Fruit fly (Drosophila melanogaster) Kc167 (cell line): Measurements from ENCODE around the gene Dic2.

ENCODE experiments used
- Myc ChIP-seq: fragments of >200 bp; optimal IDR thresholded peaks from 2 replicates; lab custom pipeline; 2017; ENCODE audit warnings: missing external identifiers
- Sin3A ChIP-seq: fragments of >200 bp; optimal IDR thresholded peaks from 2 replicates; lab custom pipeline; 2018; ENCODE audit warnings: missing external identifiers
- h ChIP-seq: fragments of >200 bp; optimal IDR thresholded peaks from 3 replicates; lab custom pipeline; 2018; ENCODE audit warnings: missing external identifiers
- insv ChIP-seq: fragments of >200 bp; optimal IDR thresholded peaks from 3 replicates; lab custom pipeline; 2018; ENCODE audit warnings: missing external identifiers
- psq ChIP-seq: fragments of >200 bp; optimal IDR thresholded peaks from 2 replicates; lab custom pipeline; 2017; ENCODE audit warnings: missing external identifiers
- ttk ChIP-seq: sonication (Bioruptor generic); optimal IDR thresholded peaks from 2 replicates; lab custom pipeline; 2017; ENCODE audit warnings: missing external identifiers

The Dic2 gene

DNA sequence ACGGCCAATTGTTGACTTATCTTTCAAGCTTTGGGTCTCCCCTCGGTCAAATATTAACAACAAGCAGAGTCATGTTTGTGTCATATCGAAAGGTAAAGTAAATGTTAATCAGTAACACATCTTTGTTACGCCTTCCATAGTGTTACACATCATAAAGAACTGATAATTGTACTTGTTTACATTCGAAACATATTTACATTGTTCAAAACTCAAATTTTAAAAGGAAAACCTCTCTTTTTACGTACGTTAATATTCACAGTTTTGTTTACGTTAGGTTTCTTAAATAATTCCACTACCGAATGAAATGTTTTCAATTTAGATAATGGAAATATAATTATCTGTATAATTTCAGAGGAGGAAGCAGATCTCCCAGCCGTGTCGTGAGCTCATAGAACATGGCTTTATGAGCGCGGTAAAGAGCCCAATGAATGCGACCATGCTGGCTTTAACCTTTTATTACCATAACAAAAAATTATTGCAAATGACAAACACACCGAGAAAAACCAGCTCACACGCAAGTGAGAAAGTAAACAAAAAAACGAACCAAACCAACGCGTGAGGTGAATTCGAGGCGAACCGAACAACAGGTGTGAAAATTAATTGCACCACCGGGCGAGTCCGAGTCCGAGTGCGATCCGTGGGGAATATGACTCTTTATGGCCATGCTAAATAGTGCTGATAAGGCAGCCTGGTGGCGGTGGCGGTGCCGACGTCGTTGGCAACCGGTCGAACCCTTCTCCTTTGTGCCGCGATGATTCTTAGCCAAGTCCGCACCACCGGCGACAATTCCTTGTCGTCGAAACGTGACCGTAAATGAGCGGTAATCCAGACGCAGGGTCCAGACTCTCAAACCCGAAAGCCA, 41.3 kb upstream of the Dic2 start:
- TF ChIP-seq h (no peak), insv (no peak), Myc (no peak), psq (lab: Kevin White, UChicago) (no peak), Sin3A (no peak), ttk (lab: Kevin White, UChicago) (no peak)

DNA sequence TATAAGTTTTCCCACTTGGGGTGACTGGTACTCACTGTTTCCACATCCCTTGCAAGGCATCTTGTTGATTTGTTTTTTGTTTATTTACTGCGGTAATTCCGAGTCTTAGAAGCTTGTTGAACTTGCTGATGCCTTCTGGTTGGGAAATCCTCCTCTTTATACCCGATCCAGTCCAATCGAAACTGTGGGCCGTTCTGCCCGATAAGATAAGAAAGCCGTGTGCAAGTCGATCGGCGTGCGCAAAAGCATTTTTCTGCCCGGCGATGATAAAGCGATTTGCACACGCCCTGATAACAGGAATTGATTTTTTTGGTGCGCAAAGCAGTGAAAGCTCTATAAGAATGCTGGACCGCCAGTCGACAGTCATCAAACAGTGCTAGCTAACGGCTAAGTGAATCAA, 33.3 kb upstream of the Dic2 start, which contains the start of the genes MtnE and MtnD:
MtnE (minus strand) TSS at position 130 of the 400 bp plus-strand sequence.
MtnD (plus strand) TSS at position 388 of the 400 bp plus-strand sequence.
- TF ChIP-seq ttk (lab: Kevin White, UChicago) (no peak), h (no peak), psq (lab: Kevin White, UChicago) (no peak)

DNA sequence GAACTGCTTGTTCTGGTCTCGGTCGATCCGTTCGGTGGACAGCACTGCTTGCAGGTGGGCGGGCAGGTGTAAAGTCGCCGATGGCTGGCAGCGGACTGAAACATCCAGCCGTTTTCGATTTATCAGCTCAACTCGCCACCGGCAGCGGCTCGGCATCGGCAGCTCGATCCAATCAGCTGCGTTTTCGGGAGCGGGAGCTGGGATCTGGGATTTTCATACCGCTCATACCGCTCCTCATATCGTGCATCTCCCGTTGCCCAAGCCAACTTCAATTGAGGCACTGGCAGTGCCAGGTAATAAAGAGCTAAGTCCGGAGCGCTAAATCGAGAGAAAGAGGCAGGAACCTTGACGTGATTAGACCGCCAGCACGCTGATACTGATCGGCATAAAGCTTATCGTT, 11.1 kb upstream of the Dic2 start, which contains the start of gene MFS9:
MFS9 (minus strand) TSS at position 101 of the 400 bp plus-strand sequence.
- no peak for TF ChIP-seq Sin3A
- no peak for TF ChIP-seq insv
- TF ChIP-seq psq (lab: Kevin White, UChicago), result no peak
- TF ChIP-seq Myc, result no peak
- TF ChIP-seq ttk (lab: Kevin White, UChicago), result no peak
- TF ChIP-seq h, result no peak

DNA sequence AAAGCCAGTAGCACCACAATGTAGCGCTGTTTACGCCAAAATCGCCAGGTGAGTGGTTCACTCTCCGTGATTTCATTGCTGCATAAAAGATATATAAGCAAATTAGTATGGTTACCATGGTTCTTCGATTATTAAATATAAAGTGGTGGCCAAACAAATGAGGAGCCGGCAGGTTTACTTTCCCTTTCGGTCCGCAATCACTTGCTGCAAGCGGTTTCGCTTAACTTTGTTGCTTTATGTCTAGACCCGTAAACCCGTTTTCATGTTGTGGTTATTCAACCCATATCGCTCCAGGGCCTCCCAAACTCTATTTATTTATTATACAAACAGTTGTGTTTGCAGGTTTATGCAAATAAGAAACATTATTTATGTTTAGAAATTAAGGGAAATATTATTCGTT, 8.2 kb upstream of the Dic2 start:
- TF ChIP-seq insv (no peak), Myc (no peak), psq (lab: Kevin White, UChicago) (no peak), h (no peak), Sin3A (no peak), ttk (lab: Kevin White, UChicago) (no peak)

DNA sequence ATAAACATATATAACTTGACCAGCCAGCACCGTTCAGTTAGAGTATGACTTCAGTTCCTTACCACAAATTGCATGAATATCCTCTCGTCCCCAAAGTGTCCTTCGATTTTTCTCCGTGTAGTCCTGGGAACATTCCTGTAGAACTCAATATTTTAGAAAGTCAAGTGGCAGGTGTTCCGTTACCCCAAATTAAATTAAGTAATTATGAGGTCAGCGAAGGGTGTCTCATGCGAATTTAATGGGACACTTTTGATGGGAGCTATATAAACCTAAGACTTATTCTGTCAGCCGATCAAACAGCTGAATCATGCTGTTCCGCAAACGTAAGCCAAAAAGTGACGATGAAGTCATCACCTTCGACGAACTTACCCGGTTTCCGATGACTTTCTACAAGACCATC, 3.3 kb upstream of the Dic2 start, which contains the start of gene Or92a:
Or92a (plus strand) TSS at position 301 of the 400 bp plus-strand sequence.
- no peak for TF ChIP-seq Myc
- no peak for TF ChIP-seq Sin3A
- TF ChIP-seq h, result no peak
- no peak for TF ChIP-seq ttk (lab: Kevin White, UChicago)
- no peak for TF ChIP-seq psq (lab: Kevin White, UChicago)

DNA sequence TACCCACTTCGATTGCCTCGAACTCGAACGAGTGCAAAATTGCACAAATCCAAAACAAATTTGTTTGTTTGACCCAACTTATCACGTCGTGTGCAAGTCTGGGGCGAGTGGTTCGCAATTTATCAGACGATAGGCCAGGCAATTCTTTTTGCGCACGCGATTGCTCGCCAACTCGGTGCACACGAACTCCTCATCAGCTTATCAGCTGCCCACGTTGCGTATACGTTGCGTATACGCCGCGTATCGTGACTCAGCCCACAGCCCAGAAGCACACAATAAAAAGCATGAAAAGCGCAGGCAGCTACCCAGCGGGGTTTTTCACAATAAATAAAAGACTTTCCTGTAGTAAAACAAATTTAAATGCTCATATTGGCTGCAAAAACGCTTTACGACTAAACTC, 2.4 kb upstream of the Dic2 start, which contains the start of gene MtnB:
MtnB (minus strand) TSS at position 101 of the 400 bp plus-strand sequence.
- no peak for TF ChIP-seq psq (lab: Kevin White, UChicago)
- no peak for TF ChIP-seq ttk (lab: Kevin White, UChicago)
- TF ChIP-seq Sin3A, result no peak
- TF ChIP-seq Myc, result no peak
- no peak for TF ChIP-seq insv
- no peak for TF ChIP-seq h

DNA sequence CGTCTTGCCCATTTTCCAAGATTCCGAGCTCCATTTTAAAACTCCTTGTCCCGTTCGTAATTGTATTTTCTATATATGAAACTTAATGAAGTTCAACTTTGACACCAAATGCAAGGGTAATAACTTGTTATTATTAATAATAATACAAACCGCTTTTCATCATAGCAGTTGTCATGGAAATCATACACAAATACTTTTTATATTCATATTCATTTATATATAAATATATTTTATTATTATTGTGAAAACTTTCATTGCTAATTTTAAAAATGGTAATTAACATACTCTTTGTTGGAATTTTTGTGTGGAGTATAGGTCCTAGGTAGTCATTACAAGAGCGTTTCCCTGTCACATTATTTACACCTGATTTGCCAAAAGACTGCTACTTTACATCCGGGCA, 683 bp upstream of the Dic2 start, which contains the start of gene CG46441:
CG46441 (minus strand) TSS at position 101 of the 400 bp plus-strand sequence.
- TF ChIP-seq Myc (no peak), psq (lab: Kevin White, UChicago) (no peak), Sin3A (no peak), insv (no peak), ttk (lab: Kevin White, UChicago) (no peak), h (no peak)

DNA sequence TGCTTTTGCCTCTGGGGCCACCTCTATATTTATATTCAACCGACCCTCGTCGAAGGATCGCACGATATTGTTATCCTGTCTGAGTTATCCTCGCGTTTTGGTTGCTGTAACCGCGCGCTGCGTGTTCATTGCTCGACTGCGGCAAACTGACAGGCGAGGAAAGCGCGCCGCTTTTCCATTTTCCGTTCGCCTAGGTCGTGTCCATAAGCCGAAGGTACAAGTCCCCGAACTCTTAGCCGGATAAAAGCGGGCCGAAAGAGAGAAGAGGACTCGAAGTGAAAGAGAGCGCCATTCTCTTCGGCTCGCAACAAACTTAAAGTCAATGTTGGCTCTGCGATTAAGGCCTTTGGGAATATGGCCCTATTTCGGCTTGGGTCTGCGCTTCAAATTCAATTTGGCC, 16.8 kb downstream of the Dic2 start, which contains the start of gene Gfrl:
Gfrl (minus strand) TSS at position 148 of the 400 bp plus-strand sequence.
- no peak for TF ChIP-seq insv
- no peak for TF ChIP-seq h
- no peak for TF ChIP-seq Myc
- no peak for TF ChIP-seq psq (lab: Kevin White, UChicago)
- TF ChIP-seq Sin3A, result no peak
- TF ChIP-seq ttk (lab: Kevin White, UChicago), result no peak

DNA sequence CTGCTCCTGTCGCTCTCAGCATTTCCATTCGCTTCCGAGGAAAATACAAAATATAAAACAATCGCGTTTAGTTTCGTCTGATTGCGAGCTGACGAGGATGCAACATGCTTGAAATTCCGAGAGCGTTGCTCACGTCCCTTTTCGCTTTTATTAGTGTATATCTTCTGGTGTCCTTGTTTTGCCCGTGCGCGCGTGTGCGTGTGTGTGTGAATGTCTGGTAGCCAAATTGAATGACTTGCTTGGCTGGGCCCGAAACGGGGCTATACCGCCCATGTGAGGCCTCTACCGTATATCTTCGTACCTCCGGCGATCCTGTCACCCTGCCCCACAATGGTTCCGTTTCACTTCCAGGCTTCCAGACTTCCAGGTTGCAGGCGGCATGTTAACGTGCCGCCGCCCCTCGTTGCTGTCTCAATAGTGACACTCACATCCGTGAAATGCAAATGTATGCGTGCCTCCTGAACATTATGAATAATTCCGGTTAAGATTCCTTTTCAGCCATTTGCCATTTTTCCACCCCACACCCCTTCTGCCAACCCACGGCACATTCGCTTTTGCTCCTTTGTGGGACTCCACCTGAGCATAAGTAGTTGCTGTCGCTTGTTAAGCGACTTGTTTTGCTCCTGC, 28.4 kb downstream of the Dic2 start:
- TF ChIP-seq Myc (no peak), h (no peak), insv (no peak), psq (lab: Kevin White, UChicago) (no peak), Sin3A (no peak), ttk (lab: Kevin White, UChicago) (no peak)

DNA sequence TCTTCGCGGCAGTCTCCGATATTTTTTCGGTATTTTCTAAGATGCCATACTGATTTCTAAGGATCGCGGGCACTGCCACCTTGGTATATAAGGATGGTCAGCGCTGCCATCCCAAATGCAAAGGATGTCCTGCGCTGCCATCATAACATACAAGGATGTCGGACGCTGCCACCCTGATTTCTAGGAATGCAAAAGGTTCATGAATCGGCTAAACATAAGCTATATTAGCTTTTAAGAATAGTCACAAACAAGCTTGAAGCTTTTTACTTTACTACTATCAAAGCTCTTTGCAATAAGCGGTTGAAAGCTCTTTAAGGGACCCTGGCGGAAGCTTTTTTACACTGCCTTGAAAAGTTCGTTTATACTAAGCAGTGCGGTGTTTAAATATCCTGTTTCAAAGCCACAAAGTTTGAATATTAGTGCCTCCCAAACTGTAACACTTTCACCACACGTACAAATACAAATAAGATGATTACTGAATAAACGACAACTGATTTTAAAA, 36.9 kb downstream of the Dic2 start:
- no peak for TF ChIP-seq h
- no peak for TF ChIP-seq Myc
- no peak for TF ChIP-seq Sin3A
- TF ChIP-seq psq (lab: Kevin White, UChicago), result no peak
